Worm (Caenorhabditis elegans) whole organism, early embryonic: ENCODE results near the gene C35A5.3.

Source experiments
- B0310.2 ChIP-seq: sonication (generic microtip); optimal IDR thresholded peaks from 2 replicates; lab custom pipeline; 2016; ENCODE audit warnings: mild to moderate bottlenecking, missing genetic modification characterization, missing compliant biosample characterization
- F13C5.2 ChIP-seq: sonication (generic microtip); optimal IDR thresholded peaks from 2 replicates; lab custom pipeline; 2017; ENCODE audit warnings: mild to moderate bottlenecking, missing genetic modification characterization, inconsistent platforms, missing compliant biosample characterization
- aly-1 ChIP-seq: sonication (generic microtip); optimal IDR thresholded peaks from 2 replicates; lab custom pipeline; 2016; ENCODE audit warnings: missing genetic modification characterization, missing compliant biosample characterization
- ama-1 ChIP-seq: fragments of 150-350 bp; optimal IDR thresholded peaks from 2 replicates; lab custom pipeline; 2014
- ceh-13 ChIP-seq: fragments of 200-800 bp; sonication (Bioruptor generic); optimal IDR thresholded peaks from 2 replicates; lab custom pipeline; 2018; ENCODE audit warnings: mild to moderate bottlenecking, missing genetic modification characterization, missing compliant biosample characterization
- ceh-36 ChIP-seq: sonication (generic microtip); optimal IDR thresholded peaks from 2 replicates; lab custom pipeline; 2016; ENCODE audit warnings: missing genetic modification characterization, inconsistent platforms, missing compliant biosample characterization
- ets-7 ChIP-seq: sonication (generic microtip); optimal IDR thresholded peaks from 2 replicates; lab custom pipeline; 2016; ENCODE audit warnings: missing genotype, missing genetic modification characterization, missing compliant biosample characterization
- flt-1 ChIP-seq: fragments of 200-800 bp; sonication (Bioruptor generic); IDR thresholded peaks from 2 replicates; pipeline ENCODE4 v1.3.6; 2022; ENCODE audit warnings: missing genetic modification characterization, missing compliant biosample characterization
- hmbx-1 ChIP-seq: sonication (generic microtip); optimal IDR thresholded peaks from 2 replicates; lab custom pipeline; 2016; ENCODE audit warnings: mild to moderate bottlenecking, missing genetic modification characterization, missing compliant biosample characterization
- hmg-4 ChIP-seq: fragments of 200-800 bp; sonication (Bioruptor generic); optimal IDR thresholded peaks from 2 replicates; lab custom pipeline; 2018; ENCODE audit warnings: mild to moderate bottlenecking, missing genetic modification characterization, missing compliant biosample characterization
- hnd-1 ChIP-seq: sonication (generic microtip); optimal IDR thresholded peaks from 2 replicates; lab custom pipeline; 2016; ENCODE audit warnings: missing genetic modification characterization, missing compliant biosample characterization
- pes-1 ChIP-seq: fragments of 200-800 bp; sonication (Bioruptor generic); IDR thresholded peaks from 2 replicates; pipeline ENCODE4 v1.3.6; 2022; ENCODE audit warnings: missing genetic modification reagents, missing genetic modification characterization, missing compliant biosample characterization
- scrt-1 ChIP-seq: fragments of 200-800 bp; sonication (Bioruptor generic); IDR thresholded peaks from 2 replicates; pipeline ENCODE4 v1.3.6; 2022; ENCODE audit warnings: missing genetic modification characterization, missing compliant biosample characterization
- sea-1 ChIP-seq: fragments of 200-800 bp; sonication (Bioruptor generic); conservative IDR thresholded peaks from 2 replicates; pipeline ENCODE4 v1.3.6; 2022; ENCODE audit warnings: missing genetic modification characterization, missing compliant biosample characterization
- tbx-11 ChIP-seq: fragments of 200-800 bp; sonication (Bioruptor generic); IDR thresholded peaks from 2 replicates; pipeline ENCODE4 v1.3.6; 2022; ENCODE audit warnings: missing genetic modification characterization, missing compliant biosample characterization
- tbx-37 ChIP-seq: fragments of 200-800 bp; sonication (Bioruptor generic); conservative IDR thresholded peaks from 2 replicates; pipeline ENCODE4 v1.3.6; 2022; ENCODE audit warnings: missing genetic modification reagents, missing genetic modification characterization, missing compliant biosample characterization
- tra-4 ChIP-seq: sonication (generic microtip); optimal IDR thresholded peaks from 2 replicates; lab custom pipeline; 2017; ENCODE audit warnings: missing genetic modification characterization, missing compliant biosample characterization

C35A5.3 gene

DNA sequence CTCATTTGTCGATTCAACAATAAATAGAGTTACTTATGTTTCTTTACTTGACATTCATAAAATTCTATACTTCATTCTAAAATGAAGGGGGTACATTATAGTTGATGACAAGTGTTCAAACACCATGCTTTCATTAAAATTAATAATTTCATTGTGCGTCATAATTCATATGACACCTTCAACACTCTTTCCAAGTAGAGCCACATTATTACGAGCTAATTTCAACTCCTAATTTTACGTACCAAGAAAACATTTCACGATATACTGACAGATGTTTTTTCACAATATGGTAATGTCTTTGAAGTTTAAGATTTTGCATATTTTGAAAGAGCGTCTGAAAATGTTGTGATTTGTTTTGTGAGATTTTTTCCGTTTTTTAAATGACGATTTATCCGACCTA, 35.7 kb downstream of the C35A5.3 start:
- TF ChIP-seq F13C5.2 (tag; lab: Kevin White, UChicago), result no peak
- no peak for TF ChIP-seq ceh-13 (GFP tag; lab: Kevin White, UChicago)
- no peak for TF ChIP-seq ets-7 (tag; lab: Kevin White, UChicago)
- TF ChIP-seq tbx-11 (GFP tag; lab: Robert Waterston, UW), result no peak
- TF ChIP-seq pes-1, result no peak
- TF ChIP-seq hnd-1 (tag; lab: Kevin White, UChicago), result no peak
- TF ChIP-seq sea-1 (GFP tag; lab: Robert Waterston, UW), result no peak
- no peak for TF ChIP-seq scrt-1 (GFP tag; lab: Robert Waterston, UW)
- TF ChIP-seq hmg-4 (GFP tag; lab: Kevin White, UChicago), result no peak
- TF ChIP-seq aly-1 (tag; lab: Kevin White, UChicago), result no peak

DNA sequence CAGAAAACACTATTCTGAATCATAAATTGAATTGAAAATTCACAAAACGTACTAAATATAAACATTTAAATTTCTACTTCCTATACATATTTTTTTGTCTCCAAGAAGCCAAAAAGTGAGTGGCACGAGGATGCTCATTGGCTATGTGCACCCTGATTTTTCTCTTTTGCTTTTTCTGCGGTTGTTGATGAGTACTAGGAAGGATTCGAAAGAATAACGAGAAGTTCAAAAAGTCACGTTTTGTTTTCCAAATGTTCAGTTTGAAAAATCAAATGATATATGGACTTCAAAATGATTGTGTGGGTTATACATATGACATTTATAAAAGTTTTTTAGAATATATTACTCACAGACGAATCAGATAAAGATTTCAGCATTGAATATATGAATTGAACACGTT, 36.4 kb downstream of the C35A5.3 start:
- TF ChIP-seq ceh-13 (GFP tag; lab: Kevin White, UChicago) (no peak), F13C5.2 (tag; lab: Kevin White, UChicago) (no peak), scrt-1 (GFP tag; lab: Robert Waterston, UW) (no peak), flt-1 (GFP tag; lab: Robert Waterston, UW) (no peak), tbx-37 (GFP tag; lab: Robert Waterston, UW) (no peak), B0310.2 (tag; lab: Kevin White, UChicago) (no peak), pes-1 (no peak), hmg-4 (GFP tag; lab: Kevin White, UChicago) (no peak), hmbx-1 (tag; lab: Kevin White, UChicago) (no peak), tra-4 (tag; lab: Kevin White, UChicago) (no peak), ama-1 (lab: Kevin White, UChicago) (no peak), ceh-36 (tag; lab: Kevin White, UChicago) (no peak), aly-1 (tag; lab: Kevin White, UChicago) (no peak), tbx-11 (GFP tag; lab: Robert Waterston, UW) (no peak), sea-1 (GFP tag; lab: Robert Waterston, UW) (no peak), hnd-1 (tag; lab: Kevin White, UChicago) (no peak), ets-7 (tag; lab: Kevin White, UChicago) (no peak)

ce11 chrV:10464160-10464559, 37.0 kb downstream of the C35A5.3 start:
- TF ChIP-seq sea-1 (GFP tag; lab: Robert Waterston, UW), result no peak
- TF ChIP-seq hmbx-1 (tag; lab: Kevin White, UChicago), result no peak
- no peak for TF ChIP-seq ama-1 (lab: Kevin White, UChicago)
- TF ChIP-seq tra-4 (tag; lab: Kevin White, UChicago), result no peak
- TF ChIP-seq scrt-1 (GFP tag; lab: Robert Waterston, UW), result no peak
- no peak for TF ChIP-seq hmg-4 (GFP tag; lab: Kevin White, UChicago)

ce11 chrV:10463276-10463675, 37.9 kb downstream of the C35A5.3 start, which contains the start of gene F22E12.3:
F22E12.3 (minus strand) TSS chrV:10463376.
- TF ChIP-seq hmbx-1 (tag; lab: Kevin White, UChicago) (no peak), ets-7 (tag; lab: Kevin White, UChicago) (no peak), ama-1 (lab: Kevin White, UChicago) (no peak), tbx-37 (GFP tag; lab: Robert Waterston, UW) (no peak), F13C5.2 (tag; lab: Kevin White, UChicago) (no peak), aly-1 (tag; lab: Kevin White, UChicago) (no peak), hnd-1 (tag; lab: Kevin White, UChicago) (no peak), B0310.2 (tag; lab: Kevin White, UChicago) (no peak), tra-4 (tag; lab: Kevin White, UChicago) (no peak), scrt-1 (GFP tag; lab: Robert Waterston, UW) (no peak), ceh-13 (GFP tag; lab: Kevin White, UChicago) (no peak), tbx-11 (GFP tag; lab: Robert Waterston, UW) (no peak), sea-1 (GFP tag; lab: Robert Waterston, UW) (no peak), pes-1 (no peak)

- TF ChIP-seq ceh-13 (GFP tag; lab: Kevin White, UChicago), result no peak
- no peak for TF ChIP-seq tbx-37 (GFP tag; lab: Robert Waterston, UW)
- no peak for TF ChIP-seq F13C5.2 (tag; lab: Kevin White, UChicago)
- TF ChIP-seq pes-1, result no peak
- no peak for TF ChIP-seq tra-4 (tag; lab: Kevin White, UChicago)
- no peak for TF ChIP-seq ceh-36 (tag; lab: Kevin White, UChicago)
- no peak for TF ChIP-seq tbx-11 (GFP tag; lab: Robert Waterston, UW)
- TF ChIP-seq aly-1 (tag; lab: Kevin White, UChicago), result no peak
- TF ChIP-seq sea-1 (GFP tag; lab: Robert Waterston, UW), result no peak
- no peak for TF ChIP-seq B0310.2 (tag; lab: Kevin White, UChicago)
- no peak for TF ChIP-seq scrt-1 (GFP tag; lab: Robert Waterston, UW)
These were observed 39.1 kb downstream of the C35A5.3 start, which contains the start of gene chw-1 for ce11 chrV:10462066-10462465. chw-1 (plus strand) TSS chrV:10462282.

ce11 chrV:10460685-10461084, 40.5 kb downstream of the C35A5.3 start:
- no peak for TF ChIP-seq aly-1 (tag; lab: Kevin White, UChicago)
- no peak for TF ChIP-seq hnd-1 (tag; lab: Kevin White, UChicago)
- TF ChIP-seq F13C5.2 (tag; lab: Kevin White, UChicago), result no peak
- TF ChIP-seq pes-1, result no peak
- TF ChIP-seq ets-7 (tag; lab: Kevin White, UChicago), result no peak

DNA sequence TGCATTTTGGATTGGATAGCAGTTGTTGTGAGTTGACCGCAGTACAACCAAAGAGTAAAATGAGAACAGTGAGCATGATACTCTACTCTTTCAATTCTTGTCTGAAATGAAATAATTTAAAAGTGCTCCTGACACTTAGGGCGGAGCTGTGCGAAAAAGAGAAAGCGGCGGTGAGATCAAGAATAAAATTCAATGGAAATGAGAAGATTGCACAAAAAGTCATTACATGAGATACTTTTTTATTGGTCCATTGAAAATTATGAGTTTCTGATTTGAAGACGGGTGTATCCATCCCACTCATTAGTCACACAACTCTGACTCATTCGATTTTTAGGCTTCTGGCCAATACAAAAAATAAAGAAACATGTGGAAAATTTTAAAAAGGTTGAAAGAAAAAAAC, 43.9 kb downstream of the C35A5.3 start, which contains the start of gene F22E12.1:
Gene F22E12.1, minus strand, starts transcription at position 101 of the 400 bp plus-strand sequence.
- TF ChIP-seq hmg-4 (GFP tag; lab: Kevin White, UChicago) (no peak), F13C5.2 (tag; lab: Kevin White, UChicago) (no peak), ets-7 (tag; lab: Kevin White, UChicago) (no peak), hnd-1 (tag; lab: Kevin White, UChicago) (no peak), hmbx-1 (tag; lab: Kevin White, UChicago) (no peak), scrt-1 (GFP tag; lab: Robert Waterston, UW) (no peak), flt-1 (GFP tag; lab: Robert Waterston, UW) (no peak), aly-1 (tag; lab: Kevin White, UChicago) (no peak), ceh-36 (tag; lab: Kevin White, UChicago) (no peak), sea-1 (GFP tag; lab: Robert Waterston, UW) (no peak), B0310.2 (tag; lab: Kevin White, UChicago) (no peak), tbx-11 (GFP tag; lab: Robert Waterston, UW) (no peak)
